Comparison of ENCODE assay signal across 1 fruit fly cellular context in the genomic region with DNA sequence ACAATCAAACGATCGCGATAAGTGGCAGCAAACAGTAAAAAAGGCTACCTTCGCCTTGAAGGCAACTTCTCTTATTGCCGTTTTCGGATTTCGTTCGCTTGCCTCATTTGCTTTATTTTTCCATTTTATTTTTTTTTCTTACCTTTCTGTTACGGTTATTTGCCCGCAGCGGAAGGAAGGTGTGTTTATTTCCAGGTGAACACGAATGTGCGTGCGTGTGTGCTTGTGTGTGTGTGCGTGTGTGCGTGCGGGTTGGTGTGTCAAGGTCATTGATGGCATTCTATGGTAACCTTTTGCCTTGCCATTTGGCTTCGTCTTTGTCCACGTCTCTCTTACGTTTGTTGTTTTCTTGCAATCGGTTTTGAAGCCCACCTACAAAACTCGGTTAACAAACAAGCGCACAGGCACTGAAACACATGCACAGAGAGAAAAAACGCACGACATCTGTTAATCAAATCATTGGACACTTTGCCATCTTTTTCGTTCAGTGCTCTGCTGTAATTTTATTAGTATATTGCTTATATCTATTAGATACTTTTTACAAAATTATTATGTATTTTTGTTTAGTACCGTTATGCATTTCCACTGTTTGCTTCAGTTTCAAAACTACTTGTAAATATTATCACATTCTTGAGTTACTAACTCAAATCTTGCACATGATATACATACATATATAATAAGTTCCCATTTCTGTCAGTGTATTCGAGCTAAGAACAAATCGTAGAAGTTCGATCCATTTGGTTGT.
TF ChIP-seq lines count a peak whose summit lies in the region.

No protein-coding gene starts in this region.

TF ChIP-seq in whole organism, embryonic, 481 proteins besides CTCF, POLR2A, EP300 and RAD21 (continued from another document):
- TF ChIP-seq zen (tag; optimal IDR thresholded peaks at IDR 0.05; lab: Kevin White, UChicago) = peak; percentile 52
- TF ChIP-seq CG17612 (GFP tag; IDR thresholded peaks at IDR 0.05; lab: Robert Waterston, UW) = no peak
- TF ChIP-seq CG7745 (tag; optimal IDR thresholded peaks at IDR 0.05; lab: Kevin White, UChicago) = no peak
- TF ChIP-seq bbx (GFP tag; IDR thresholded peaks at IDR 0.05; lab: Robert Waterston, UW; ENCODE audit: partially characterized antibody) = no peak
- no peak for TF ChIP-seq aop (GFP tag; IDR thresholded peaks at IDR 0.05; lab: Robert Waterston, UW)
- TF ChIP-seq Side (GFP tag; optimal IDR thresholded peaks at IDR 0.05; lab: Kevin White, UChicago) = no peak
- no peak for TF ChIP-seq Sry-β (GFP tag; optimal IDR thresholded peaks at IDR 0.05; lab: Kevin White, UChicago)
- 0 out of 3 replicates have a peak, but pooled peaks have one; percentile 31 for TF ChIP-seq ci (GFP tag; IDR thresholded peaks at IDR 0.05; lab: Robert Waterston, UW)
- no peak for TF ChIP-seq Fer2 (tag; optimal IDR thresholded peaks at IDR 0.05; lab: Kevin White, UChicago)
- no peak for TF ChIP-seq zfh2 (GFP tag; optimal IDR thresholded peaks at IDR 0.05; lab: Kevin White, UChicago)
- TF ChIP-seq CG6791 (GFP tag; IDR thresholded peaks at IDR 0.05; lab: Robert Waterston, UW; ENCODE audit: partially characterized antibody) = no peak
- peak; percentile 22 for TF ChIP-seq CG18476 (GFP tag; optimal IDR thresholded peaks at IDR 0.05; lab: Kevin White, UChicago)
- TF ChIP-seq grau (tag; optimal IDR thresholded peaks at IDR 0.05; lab: Kevin White, UChicago) = no peak
- peak; percentile 62 for TF ChIP-seq CG30431 (GFP tag; optimal IDR thresholded peaks at IDR 0.05; lab: Kevin White, UChicago)
- TF ChIP-seq CG12942 (GFP tag; optimal IDR thresholded peaks at IDR 0.05; lab: Kevin White, UChicago) = no peak
- TF ChIP-seq chinmo (GFP tag; IDR thresholded peaks at IDR 0.05; lab: Robert Waterston, UW; ENCODE audit: partially characterized antibody) = 0 out of 4 replicates have a peak, but pooled peaks have one; percentile 41
- TF ChIP-seq CG17829 (tag; optimal IDR thresholded peaks at IDR 0.05; lab: Kevin White, UChicago) = peak; percentile 68
- no peak for TF ChIP-seq CG7786 (GFP tag; optimal IDR thresholded peaks at IDR 0.05; lab: Kevin White, UChicago)
- no peak for TF ChIP-seq CG2120 (GFP tag; optimal IDR thresholded peaks at IDR 0.05; lab: Kevin White, UChicago)
- TF ChIP-seq toy (GFP tag; IDR thresholded peaks at IDR 0.05; lab: Robert Waterston, UW) = no peak
- TF ChIP-seq CG34224 (GFP tag; IDR thresholded peaks at IDR 0.05; lab: Robert Waterston, UW; ENCODE audit: partially characterized antibody) = no peak
- TF ChIP-seq CG8478 (optimal IDR thresholded peaks at IDR 0.05; lab: Kevin White, UChicago) = no peak
- peak; percentile 57 for TF ChIP-seq Chrac-16 (GFP tag; optimal IDR thresholded peaks at IDR 0.05; lab: Kevin White, UChicago)
- no peak for TF ChIP-seq Dad (GFP tag; optimal IDR thresholded peaks at IDR 0.05; lab: Kevin White, UChicago)
- TF ChIP-seq onecut (GFP tag; IDR thresholded peaks at IDR 0.05; lab: Robert Waterston, UW) = peak; percentile 9; the same call in 1 of the 2 replicates
- peak; percentile 37 for TF ChIP-seq MTF-1 (GFP tag; optimal IDR thresholded peaks at IDR 0.05; lab: Kevin White, UChicago; ENCODE audit: borderline replicate concordance)
- no peak for TF ChIP-seq HmgD (GFP tag; optimal IDR thresholded peaks at IDR 0.05; lab: Kevin White, UChicago)
- peak; percentile 56 for TF ChIP-seq fd3F (GFP tag; optimal IDR thresholded peaks at IDR 0.05; lab: Kevin White, UChicago)
- TF ChIP-seq B-H2 (GFP tag; optimal IDR thresholded peaks at IDR 0.05; lab: Kevin White, UChicago) = no peak
- TF ChIP-seq CG33213 (GFP tag; optimal IDR thresholded peaks at IDR 0.05; lab: Kevin White, UChicago) = no peak
- TF ChIP-seq mam (GFP tag; optimal IDR thresholded peaks at IDR 0.05; lab: Kevin White, UChicago) = no peak
- peak; percentile 33 for TF ChIP-seq NfI (GFP tag; optimal IDR thresholded peaks at IDR 0.05; lab: Kevin White, UChicago)
- TF ChIP-seq lab (GFP tag; optimal IDR thresholded peaks at IDR 0.05; lab: Kevin White, UChicago) = peak; percentile 55
- no peak for TF ChIP-seq prd (optimal IDR thresholded peaks at IDR 0.05; lab: Kevin White, UChicago)
- peak; percentile 65 for TF ChIP-seq prd (GFP tag; IDR thresholded peaks at IDR 0.05; lab: Robert Waterston, UW)
- TF ChIP-seq sna (GFP tag; IDR thresholded peaks at IDR 0.05; lab: Robert Waterston, UW; ENCODE audit: partially characterized antibody) = no peak
- no peak for TF ChIP-seq Lhr (GFP tag; optimal IDR thresholded peaks at IDR 0.05; lab: Kevin White, UChicago)
- no peak for TF ChIP-seq CG12071 (GFP tag; optimal IDR thresholded peaks at IDR 0.05; lab: Kevin White, UChicago)
- TF ChIP-seq CG11696 (GFP tag; IDR thresholded peaks at IDR 0.05; lab: Robert Waterston, UW) = no peak
